Worm (Caenorhabditis elegans) whole organism, L2 larva: ENCODE data around the gene F13D11.3.
A peak's percentile ranks its signal among the peaks of the same experiment; 100 is the strongest.

Experiments
- C34F6.9 ChIP-seq: fragments of 150-350 bp; optimal IDR thresholded peaks from 2 replicates; lab custom pipeline; 2014; ENCODE audit warnings: missing biosample characterization, missing genetic modification characterization
- F13H6.1 ChIP-seq: sonication (generic microtip); optimal IDR thresholded peaks from 2 replicates; lab custom pipeline; 2016; ENCODE audit warnings: missing genetic modification characterization, missing compliant biosample characterization
- R02D3.7 ChIP-seq: fragments of 150-350 bp; optimal IDR thresholded peaks from 2 replicates; lab custom pipeline; 2014; ENCODE audit warnings: missing biosample characterization, missing genetic modification characterization
- Y55F3AM.14 ChIP-seq: fragments of 200-800 bp; sonication (Bioruptor generic); optimal IDR thresholded peaks from 2 replicates; lab custom pipeline; 2018; ENCODE audit warnings: mild to moderate bottlenecking, missing genetic modification characterization, missing compliant biosample characterization
- ZK546.5 ChIP-seq: sonication (generic microtip); optimal IDR thresholded peaks from 2 replicates; lab custom pipeline; 2017; ENCODE audit warnings: missing biosample characterization, missing genetic modification characterization
- alr-1 ChIP-seq: fragments of 150-350 bp; optimal IDR thresholded peaks from 2 replicates; lab custom pipeline; 2014; ENCODE audit warnings: missing biosample characterization, missing genetic modification characterization
- aly-2 ChIP-seq: fragments of 150-350 bp; optimal IDR thresholded peaks from 2 replicates; lab custom pipeline; 2014; ENCODE audit warnings: missing biosample characterization, missing genetic modification characterization
- ama-1 ChIP-seq: fragments of 150-350 bp; optimal IDR thresholded peaks from 2 replicates; lab custom pipeline; 2018; ENCODE audit warnings: inconsistent platforms
- blmp-1 ChIP-seq: sonication (generic microtip); optimal IDR thresholded peaks from 2 replicates; lab custom pipeline; 2017; ENCODE audit warnings: missing genetic modification characterization, mild to moderate bottlenecking, missing compliant biosample characterization, antibody characterized with exemption, moderate library complexity; ENCODE audit not compliant: insufficient read depth
- ceh-16 ChIP-seq: fragments of 150-350 bp; optimal IDR thresholded peaks from 2 replicates; lab custom pipeline; 2014; ENCODE audit warnings: missing biosample characterization, missing genetic modification characterization
- ceh-82 ChIP-seq: fragments of 150-350 bp; optimal IDR thresholded peaks from 2 replicates; lab custom pipeline; 2014; ENCODE audit warnings: missing biosample characterization, missing genetic modification characterization
- crh-2 ChIP-seq: sonication (generic microtip); optimal IDR thresholded peaks from 2 replicates; lab custom pipeline; 2017; ENCODE audit warnings: missing biosample characterization, missing genetic modification characterization
- dmd-4 ChIP-seq: sonication (generic microtip); optimal IDR thresholded peaks from 2 replicates; lab custom pipeline; 2017; ENCODE audit warnings: missing biosample characterization, missing genetic modification characterization
- egl-27 ChIP-seq: sonication (generic microtip); optimal IDR thresholded peaks from 3 replicates; lab custom pipeline; 2017; ENCODE audit warnings: missing biosample characterization, missing genetic modification reagents, missing genetic modification characterization
- elt-1 ChIP-seq: fragments of 150-350 bp; optimal IDR thresholded peaks from 2 replicates; lab custom pipeline; 2014; ENCODE audit warnings: missing biosample characterization, missing genetic modification characterization
- elt-3 ChIP-seq: sonication (generic microtip); optimal IDR thresholded peaks from 2 replicates; lab custom pipeline; 2017; ENCODE audit warnings: missing biosample characterization, missing genetic modification characterization
- fos-1 ChIP-seq: fragments of 150-350 bp; optimal IDR thresholded peaks from 2 replicates; lab custom pipeline; 2014; ENCODE audit warnings: missing biosample characterization, missing genetic modification characterization
- gmeb-1 ChIP-seq: fragments of 150-350 bp; optimal IDR thresholded peaks from 2 replicates; lab custom pipeline; 2014; ENCODE audit warnings: missing biosample characterization, missing genetic modification characterization
- lin-11 ChIP-seq: fragments of 150-350 bp; sonication (generic microtip); optimal IDR thresholded peaks from 2 replicates; lab custom pipeline; 2014; ENCODE audit warnings: missing biosample characterization, missing genetic modification characterization, inconsistent platforms, mixed read lengths
- lin-13 ChIP-seq: fragments of 150-350 bp; optimal IDR thresholded peaks from 2 replicates; lab custom pipeline; 2014; ENCODE audit warnings: missing biosample characterization, missing genetic modification reagents, missing genetic modification characterization
- lin-39 ChIP-seq: fragments of 150-350 bp; optimal IDR thresholded peaks from 2 replicates; lab custom pipeline; 2014; ENCODE audit warnings: missing biosample characterization, missing genetic modification reagents, missing genetic modification characterization
- lsy-2 ChIP-seq, 2 experiments: fragments of 150-350 bp in 1 of 2; sonication (generic microtip) in 1 of 2; optimal IDR thresholded peaks; 2 replicates each; lab custom pipeline; 2014 to 2017; ENCODE audit warnings: missing biosample characterization in 2 of 2, missing genetic modification characterization in 2 of 2
- mab-5 ChIP-seq: fragments of 150-350 bp; optimal IDR thresholded peaks from 2 replicates; lab custom pipeline; 2014; ENCODE audit warnings: missing biosample characterization, missing genetic modification characterization
- mbf-1 ChIP-seq: sonication (generic microtip); optimal IDR thresholded peaks from 2 replicates; lab custom pipeline; 2017; ENCODE audit warnings: missing biosample characterization, missing genetic modification characterization
- mdl-1 ChIP-seq, 2 experiments: fragments of 150-350 bp in 1 of 2; sonication (generic microtip) in 1 of 2; optimal IDR thresholded peaks; 2 replicates each; lab custom pipeline; 2017; ENCODE audit warnings: missing biosample characterization in 2 of 2, missing genetic modification characterization in 2 of 2
- nhr-10 ChIP-seq: sonication (generic microtip); optimal IDR thresholded peaks from 2 replicates; lab custom pipeline; 2017; ENCODE audit warnings: missing biosample characterization, missing genetic modification characterization
- nhr-11 ChIP-seq: fragments of 150-350 bp; optimal IDR thresholded peaks from 2 replicates; lab custom pipeline; 2014; ENCODE audit warnings: missing biosample characterization, missing genetic modification characterization
- nhr-12 ChIP-seq: fragments of 150-350 bp; optimal IDR thresholded peaks from 2 replicates; lab custom pipeline; 2014; ENCODE audit warnings: missing biosample characterization, missing genetic modification characterization
- nhr-129 ChIP-seq: fragments of 150-350 bp; optimal IDR thresholded peaks from 2 replicates; lab custom pipeline; 2014; ENCODE audit warnings: missing biosample characterization, missing genetic modification characterization
- nhr-21 ChIP-seq: fragments of 150-350 bp; optimal IDR thresholded peaks from 2 replicates; lab custom pipeline; 2014; ENCODE audit warnings: missing biosample characterization, missing genetic modification characterization
- nhr-23 ChIP-seq: fragments of 150-350 bp; optimal IDR thresholded peaks from 2 replicates; lab custom pipeline; 2014; ENCODE audit warnings: missing biosample characterization, missing genetic modification reagents, missing genetic modification characterization
- nhr-237 ChIP-seq: fragments of 150-350 bp; optimal IDR thresholded peaks from 2 replicates; lab custom pipeline; 2014; ENCODE audit warnings: missing biosample characterization, missing genetic modification characterization
- nhr-25 ChIP-seq: fragments of 150-350 bp; sonication (generic microtip); optimal IDR thresholded peaks from 3 replicates; lab custom pipeline; 2014; ENCODE audit warnings: missing biosample characterization, missing genetic modification characterization
- nhr-6 ChIP-seq: fragments of 150-350 bp; optimal IDR thresholded peaks from 2 replicates; lab custom pipeline; 2014; ENCODE audit warnings: missing biosample characterization, missing genetic modification characterization
- nhr-77 ChIP-seq: fragments of 150-350 bp; optimal IDR thresholded peaks from 2 replicates; lab custom pipeline; 2014; ENCODE audit warnings: missing biosample characterization, missing genetic modification characterization
- peb-1 ChIP-seq: fragments of 150-350 bp; optimal IDR thresholded peaks from 2 replicates; lab custom pipeline; 2014; ENCODE audit warnings: missing biosample characterization, missing genetic modification characterization
- sem-4 ChIP-seq: fragments of 150-350 bp; optimal IDR thresholded peaks from 2 replicates; lab custom pipeline; 2014; ENCODE audit warnings: missing biosample characterization, missing genetic modification reagents, missing genetic modification characterization
- skn-1 ChIP-seq: sonication (generic microtip); optimal IDR thresholded peaks from 2 replicates; lab custom pipeline; 2017; ENCODE audit warnings: missing biosample characterization, missing genetic modification characterization
- sma-3 ChIP-seq: sonication (generic microtip); optimal IDR thresholded peaks from 2 replicates; lab custom pipeline; 2016; ENCODE audit warnings: missing genetic modification reagents, missing genetic modification characterization, missing compliant biosample characterization
- sma-9 ChIP-seq, 2 experiments: fragments of 150-350 bp in 1 of 2; sonication (generic microtip) in 1 of 2; optimal IDR thresholded peaks; 2 replicates each; lab custom pipeline; 2014 to 2016; ENCODE audit warnings: missing genetic modification characterization in 2 of 2, mild to moderate bottlenecking in 1 of 2, missing biosample characterization in 1 of 2, missing compliant biosample characterization in 1 of 2, missing genetic modification reagents in 1 of 2, moderate library complexity in 1 of 2
- snpc-4 ChIP-seq: fragments of 150-350 bp; optimal IDR thresholded peaks from 2 replicates; lab custom pipeline; 2014; ENCODE audit warnings: missing biosample characterization, missing genetic modification characterization
- unc-39 ChIP-seq: fragments of 150-350 bp; optimal IDR thresholded peaks from 2 replicates; lab custom pipeline; 2014; ENCODE audit warnings: missing biosample characterization, missing genetic modification characterization
- unc-55 ChIP-seq: fragments of 150-350 bp; sonication (generic microtip); optimal IDR thresholded peaks from 3 replicates; lab custom pipeline; 2014; ENCODE audit warnings: missing biosample characterization, missing genetic modification reagents, missing genetic modification characterization
- unc-62 ChIP-seq: fragments of 150-350 bp; optimal IDR thresholded peaks from 2 replicates; lab custom pipeline; 2014; ENCODE audit warnings: missing biosample characterization, missing genetic modification reagents, missing genetic modification characterization
- zag-1 ChIP-seq: fragments of 150-350 bp; optimal IDR thresholded peaks from 2 replicates; lab custom pipeline; 2014; ENCODE audit warnings: missing biosample characterization, missing genetic modification characterization
- ztf-1 ChIP-seq: fragments of 200-800 bp; sonication (Bioruptor generic); conservative IDR thresholded peaks from 2 replicates; pipeline ENCODE4 v1.3.6; 2022; ENCODE audit warnings: missing genetic modification characterization, missing compliant biosample characterization
- ztf-11 ChIP-seq: sonication (generic microtip); optimal IDR thresholded peaks from 2 replicates; lab custom pipeline; 2017; ENCODE audit warnings: missing biosample characterization, missing genetic modification characterization
- ztf-4 ChIP-seq: fragments of 150-350 bp; optimal IDR thresholded peaks from 2 replicates; lab custom pipeline; 2014; ENCODE audit warnings: missing biosample characterization, missing genetic modification characterization

F13D11.3 gene

ce11 chrX:5787861-5788260, 17.9 kb downstream of the F13D11.3 start, which contains the start of gene F46G11.2:
TSS of gene F46G11.2 (plus strand) at chrX:5788161.
- peak; percentile 61 for TF ChIP-seq nhr-21
- TF ChIP-seq lin-11 (tag; lab: Kevin White, UChicago): no peak
- no peak for TF ChIP-seq fos-1

- TF ChIP-seq sem-4 (tag; lab: Kevin White, UChicago) (no peak), gmeb-1 (tag; lab: Kevin White, UChicago) (no peak), ama-1 (lab: Kevin White, UChicago) (no peak), ceh-82 (tag; lab: Kevin White, UChicago) (no peak), aly-2 (tag; lab: Kevin White, UChicago) (no peak), unc-55 (no peak), alr-1 (tag; lab: Kevin White, UChicago) (no peak), C34F6.9 (tag; lab: Kevin White, UChicago) (no peak), nhr-6 (tag; lab: Kevin White, UChicago) (no peak), lin-11 (tag; lab: Kevin White, UChicago) (no peak), unc-62 (no peak), nhr-237 (tag; lab: Kevin White, UChicago) (no peak)
Observed at ce11 chrX:5786193-5786592, 19.5 kb downstream of the F13D11.3 start, which contains the start of gene F46G11.6. TSS of gene F46G11.6 (plus strand) at chrX:5786493.

- no peak for TF ChIP-seq mbf-1
- TF ChIP-seq ztf-1 (GFP tag; lab: Robert Waterston, UW): no peak
- no peak for TF ChIP-seq ceh-82 (tag; lab: Kevin White, UChicago)
- TF ChIP-seq nhr-23: no peak
- peak; percentile 68 for TF ChIP-seq nhr-25 (tag; lab: Kevin White, UChicago)
- TF ChIP-seq sma-3 (GFP tag; lab: Kevin White, UChicago): peak; percentile 25
- peak; percentile 48 for TF ChIP-seq nhr-129 (tag; lab: Kevin White, UChicago)
- no peak for TF ChIP-seq lin-13 (GFP tag; lab: Kevin White, UChicago)
- TF ChIP-seq nhr-12: no peak
- TF ChIP-seq lin-39 (tag; lab: Kevin White, UChicago): no peak
- TF ChIP-seq R02D3.7 (tag; lab: Kevin White, UChicago): no peak
- TF ChIP-seq mdl-1 (tag; optimal IDR thresholded peaks at IDR 0.05; lab: Kevin White, UChicago): no peak
- no peak for TF ChIP-seq snpc-4
- no peak for TF ChIP-seq alr-1 (tag; lab: Kevin White, UChicago)
- TF ChIP-seq nhr-10: no peak
- no peak for TF ChIP-seq peb-1 (tag; lab: Kevin White, UChicago)
- no peak for TF ChIP-seq ztf-11 (tag; lab: Kevin White, UChicago)
- no peak for TF ChIP-seq ZK546.5 (tag; lab: Kevin White, UChicago)
- TF ChIP-seq ceh-16: no peak
- peak; percentile 23 for TF ChIP-seq egl-27 (tag; lab: Kevin White, UChicago)
- peak; percentile 79 for TF ChIP-seq crh-2 (tag; lab: Kevin White, UChicago)
- TF ChIP-seq ama-1 (lab: Kevin White, UChicago): no peak
- peak; percentile 44 to 77 for TF ChIP-seq lsy-2 (tag; optimal IDR thresholded peaks at IDR 0.05; lab: Kevin White, UChicago)
- TF ChIP-seq dmd-4 (tag; lab: Kevin White, UChicago): no peak
- TF ChIP-seq unc-55: peak; percentile 57
- TF ChIP-seq Y55F3AM.14: no peak
- TF ChIP-seq unc-62: no peak
- TF ChIP-seq mab-5: peak; percentile 29
- peak; percentile 14 for TF ChIP-seq fos-1
- no peak for TF ChIP-seq gmeb-1 (tag; lab: Kevin White, UChicago)
- TF ChIP-seq nhr-21: peak; percentile 41
- peak; percentile 3 for TF ChIP-seq lin-11 (tag; lab: Kevin White, UChicago)
- TF ChIP-seq elt-1 (tag; lab: Kevin White, UChicago): no peak
- TF ChIP-seq aly-2 (tag; lab: Kevin White, UChicago): no peak
- TF ChIP-seq nhr-77 (tag; lab: Kevin White, UChicago): no peak
- peak; percentile 77 for TF ChIP-seq F13H6.1
- TF ChIP-seq blmp-1 (tag; lab: Kevin White, UChicago): no peak
- no peak for TF ChIP-seq skn-1 (tag; lab: Kevin White, UChicago)
- no peak for TF ChIP-seq nhr-237 (tag; lab: Kevin White, UChicago)
- TF ChIP-seq nhr-6 (tag; lab: Kevin White, UChicago): no peak
- TF ChIP-seq unc-39 (tag; lab: Kevin White, UChicago): no peak
- no peak for TF ChIP-seq zag-1 (tag; lab: Kevin White, UChicago)
- TF ChIP-seq sem-4 (tag; lab: Kevin White, UChicago): no peak
- TF ChIP-seq ztf-4 (tag; lab: Kevin White, UChicago): no peak
- peak; percentile 71 for TF ChIP-seq C34F6.9 (tag; lab: Kevin White, UChicago)
- TF ChIP-seq nhr-11 (tag; lab: Kevin White, UChicago): no peak
- TF ChIP-seq sma-9 (GFP tag; optimal IDR thresholded peaks at IDR 0.05; lab: Kevin White, UChicago): peak; percentile 31
- TF ChIP-seq sma-9 (tag; optimal IDR thresholded peaks at IDR 0.05; lab: Kevin White, UChicago): no peak
- no peak for TF ChIP-seq elt-3 (tag; lab: Kevin White, UChicago)
Observed at ce11 chrX:5782153-5782552, 23.6 kb downstream of the F13D11.3 start, which contains the start of gene gakh-1. TSS of gene gakh-1 (plus strand) at chrX:5782499.
